Fruit fly (Drosophila melanogaster): ENCODE data around the gene eIF2D.

The eIF2D gene

dm6 chr3R:29112398-29113150 is 39.0 kb downstream of the eIF2D start, which contains the start of the genes alpha-Man-Ib and Pdhb (continued):
- peak; percentile 81 for TF ChIP-seq CG1602 (GFP tag; optimal IDR thresholded peaks at IDR 0.05)
- TF ChIP-seq CG30020 (tag; optimal IDR thresholded peaks at IDR 0.05), result peak; percentile 76
- peak; percentile 82 for TF ChIP-seq Aef1 (GFP tag; IDR thresholded peaks at IDR 0.05)
- TF ChIP-seq Spps (tag; optimal IDR thresholded peaks at IDR 0.05), result peak; percentile 42
- TF ChIP-seq CG1233 (GFP tag; optimal IDR thresholded peaks at IDR 0.05), result peak; percentile 57
- 0 out of 2 replicates have a peak, but pooled peaks have one; percentile 32 for TF ChIP-seq ap (GFP tag; IDR thresholded peaks at IDR 0.05)
- no peak for TF ChIP-seq Neu2 (GFP tag; optimal IDR thresholded peaks at IDR 0.05; ENCODE audit: borderline replicate concordance)
- no peak for TF ChIP-seq bcd (GFP tag; optimal IDR thresholded peaks at IDR 0.05)
- peak; percentile 71 for TF ChIP-seq CG8765 (GFP tag; IDR thresholded peaks at IDR 0.05)
- TF ChIP-seq CG34224 (GFP tag; IDR thresholded peaks at IDR 0.05; ENCODE audit: partially characterized antibody), result no peak
- no peak for TF ChIP-seq vnd (GFP tag; IDR thresholded peaks at IDR 0.05; ENCODE audit: partially characterized antibody)
- TF ChIP-seq Deaf1 (tag; optimal IDR thresholded peaks at IDR 0.05), result no peak
- no peak for TF ChIP-seq zf30C (GFP tag; optimal IDR thresholded peaks at IDR 0.05)
- no peak for TF ChIP-seq CG7745 (tag; optimal IDR thresholded peaks at IDR 0.05)
- peak; percentile 70 for TF ChIP-seq fd96Cb (tag; optimal IDR thresholded peaks at IDR 0.05)
- no peak for TF ChIP-seq hb (GFP tag; IDR thresholded peaks at IDR 0.05; ENCODE audit: partially characterized antibody)
- TF ChIP-seq CG18764 (GFP tag; optimal IDR thresholded peaks at IDR 0.05), result peak; percentile 63
- no peak for TF ChIP-seq CG12236 (GFP tag; optimal IDR thresholded peaks at IDR 0.05)
- no peak for TF ChIP-seq D (optimal IDR thresholded peaks at IDR 0.05)
- peak; percentile 66 for TF ChIP-seq D (GFP tag; optimal IDR thresholded peaks at IDR 0.05)
- peak; percentile 76 for TF ChIP-seq cas (GFP tag; IDR thresholded peaks at IDR 0.05)
- peak; percentile 81 for TF ChIP-seq dysf (GFP tag; IDR thresholded peaks at IDR 0.05)
- peak; percentile 77 for TF ChIP-seq ken (GFP tag; IDR thresholded peaks at IDR 0.05)
- no peak for TF ChIP-seq cad (GFP tag; optimal IDR thresholded peaks at IDR 0.05)
- TF ChIP-seq CG17829 (tag; optimal IDR thresholded peaks at IDR 0.05), result peak; percentile 80
- no peak for TF ChIP-seq zen2 (GFP tag; IDR thresholded peaks at IDR 0.05; ENCODE audit: partially characterized antibody)
- TF ChIP-seq mirr (GFP tag; optimal IDR thresholded peaks at IDR 0.05), result no peak
- peak; percentile 87 for TF ChIP-seq Xbp1 (GFP tag; optimal IDR thresholded peaks at IDR 0.05)
- TF ChIP-seq her (GFP tag; optimal IDR thresholded peaks at IDR 0.05), result peak; percentile 16
- peak; percentile 32 for TF ChIP-seq CG13624 (GFP tag; optimal IDR thresholded peaks at IDR 0.05)
- no peak for TF ChIP-seq Oli (tag; optimal IDR thresholded peaks at IDR 0.05)
- TF ChIP-seq tup (GFP tag; optimal IDR thresholded peaks at IDR 0.05), result peak; percentile 59
- TF ChIP-seq CG32767 (GFP tag; IDR thresholded peaks at IDR 0.05), result peak; percentile 73; the same call in 1 of the 2 replicates
- peak; percentile 66 for TF ChIP-seq Fer2 (tag; optimal IDR thresholded peaks at IDR 0.05)
- TF ChIP-seq gfzf (GFP tag; optimal IDR thresholded peaks at IDR 0.05), result peak; percentile 78
- peak; percentile 92 for TF ChIP-seq MBD-R2 (GFP tag; IDR thresholded peaks at IDR 0.05)
- TF ChIP-seq CG15696 (tag; optimal IDR thresholded peaks at IDR 0.05), result peak; percentile 81
- peak; percentile 67 for TF ChIP-seq BEAF-32 (GFP tag; optimal IDR thresholded peaks at IDR 0.05)
- TF ChIP-seq CG4424 (GFP tag; optimal IDR thresholded peaks at IDR 0.05), result peak; percentile 81
- TF ChIP-seq NfI (GFP tag; optimal IDR thresholded peaks at IDR 0.05), result peak; percentile 82
- no peak for TF ChIP-seq p53 (GFP tag; optimal IDR thresholded peaks at IDR 0.05)
- TF ChIP-seq CG6683 (GFP tag; optimal IDR thresholded peaks at IDR 0.05), result peak; percentile 42
- no peak for TF ChIP-seq CG7963 (GFP tag; IDR thresholded peaks at IDR 0.05; ENCODE audit: partially characterized antibody)
- peak; percentile 10 for TF ChIP-seq slp2 (GFP tag; optimal IDR thresholded peaks at IDR 0.05)
- TF ChIP-seq CG6689 (GFP tag; IDR thresholded peaks at IDR 0.05), result peak; percentile 76
- TF ChIP-seq BtbVII (GFP tag; optimal IDR thresholded peaks at IDR 0.05), result peak; percentile 31
- peak; percentile 85 for TF ChIP-seq CG9215 (GFP tag; IDR thresholded peaks at IDR 0.05)
- no peak for TF ChIP-seq usp (GFP tag; optimal IDR thresholded peaks at IDR 0.05)
- peak; percentile 59 for TF ChIP-seq CG9876 (GFP tag; optimal IDR thresholded peaks at IDR 0.05)

Measured in whole organism, embryonic.